Fruit fly (Drosophila melanogaster) whole organism, adult: ENCODE measurements around the gene Dhrs4.
A peak's percentile ranks its signal among the peaks of the same experiment; 100 is the strongest.

Experiments
- CG11617 ChIP-seq: fragments of 200-800 bp; sonication (Bioruptor generic); optimal IDR thresholded peaks from 2 replicates; lab custom pipeline; 2017; ENCODE audit warnings: mild to moderate bottlenecking, missing biosample characterization, missing genetic modification reagents, missing genetic modification characterization
- CG12768 ChIP-seq: fragments of 200-800 bp; sonication (Bioruptor generic); optimal IDR thresholded peaks from 2 replicates; lab custom pipeline; 2017; ENCODE audit warnings: missing biosample characterization, missing genetic modification characterization, mild to moderate bottlenecking, moderate library complexity, missing genetic modification reagents
- CG14711 ChIP-seq: fragments of 200-800 bp; sonication (Bioruptor generic); optimal IDR thresholded peaks from 2 replicates; lab custom pipeline; 2018; ENCODE audit warnings: missing biosample characterization, mild to moderate bottlenecking, missing genetic modification characterization, moderate library complexity
- CG1620 ChIP-seq: fragments of 200-800 bp; sonication (Bioruptor generic); optimal IDR thresholded peaks from 2 replicates; lab custom pipeline; 2016; ENCODE audit warnings: missing biosample characterization, missing genetic modification characterization
- CG33017 ChIP-seq: fragments of 200-800 bp; sonication (Bioruptor generic); optimal IDR thresholded peaks from 2 replicates; lab custom pipeline; 2018; ENCODE audit warnings: missing biosample characterization, mild to moderate bottlenecking, missing genetic modification characterization, moderate library complexity
- CG5204 ChIP-seq: fragments of 200-800 bp; sonication (Bioruptor generic); optimal IDR thresholded peaks from 2 replicates; lab custom pipeline; 2016; ENCODE audit warnings: missing biosample characterization, missing genetic modification characterization
- Crg-1 ChIP-seq: fragments of 200-800 bp; sonication (Bioruptor generic); optimal IDR thresholded peaks from 2 replicates; lab custom pipeline; 2016; ENCODE audit warnings: missing biosample characterization, missing genetic modification characterization
- Hr96 ChIP-seq: fragments of 200-800 bp; sonication (Bioruptor generic); optimal IDR thresholded peaks from 2 replicates; lab custom pipeline; 2016; ENCODE audit warnings: missing biosample characterization, missing genetic modification characterization
- cnc ChIP-seq, 2 experiments: fragments of >200 bp; optimal IDR thresholded peaks; 2 replicates each; lab custom pipeline; 2017
- tj ChIP-seq: fragments of 200-800 bp; sonication (Bioruptor generic); optimal IDR thresholded peaks from 3 replicates; lab custom pipeline; 2017; ENCODE audit warnings: missing biosample characterization, mild to moderate bottlenecking, missing genetic modification characterization, moderate library complexity
- toe ChIP-seq: fragments of 200-800 bp; sonication (Bioruptor generic); optimal IDR thresholded peaks from 2 replicates; lab custom pipeline; 2016; ENCODE audit warnings: missing biosample characterization, missing genetic modification characterization

dm6 chr3L:5180179-5180578 is 38.7 kb upstream of the Dhrs4 start:
- TF ChIP-seq CG5204 (GFP tag; lab: Kevin White, UChicago): no peak
- TF ChIP-seq CG1620 (GFP tag; lab: Kevin White, UChicago): no peak
- TF ChIP-seq Hr96 (GFP tag; lab: Kevin White, UChicago): no peak
- TF ChIP-seq cnc (optimal IDR thresholded peaks at IDR 0.05; lab: Kevin White, UChicago): no peak
- TF ChIP-seq CG12768: peak; percentile 51
- no peak for TF ChIP-seq CG33017 (tag; lab: Kevin White, UChicago)
- no peak for TF ChIP-seq CG11617
- no peak for TF ChIP-seq toe (GFP tag; lab: Kevin White, UChicago)
- TF ChIP-seq Crg-1 (GFP tag; lab: Kevin White, UChicago): no peak
- no peak for TF ChIP-seq CG14711
- peak; percentile 40 for TF ChIP-seq tj (GFP tag; lab: Kevin White, UChicago)
